Worm (Caenorhabditis elegans) whole organism, L1 larva: ENCODE data around the gene M7.12.
A peak's percentile ranks its signal among the peaks of the same experiment; 100 is the strongest.

Experiments
- C04F5.9 ChIP-seq: sonication (generic microtip); optimal IDR thresholded peaks from 2 replicates; lab custom pipeline; 2016; ENCODE audit warnings: missing genetic modification characterization, missing compliant biosample characterization
- F16B12.6 ChIP-seq: fragments of 150-350 bp; optimal IDR thresholded peaks from 2 replicates; lab custom pipeline; 2014; ENCODE audit warnings: missing biosample characterization, missing genetic modification characterization
- aha-1 ChIP-seq: fragments of 150-350 bp; optimal IDR thresholded peaks from 2 replicates; lab custom pipeline; 2014; ENCODE audit warnings: missing biosample characterization, missing genetic modification characterization
- aly-2 ChIP-seq: fragments of 150-350 bp; optimal IDR thresholded peaks from 2 replicates; lab custom pipeline; 2014; ENCODE audit warnings: missing biosample characterization, missing genetic modification characterization
- ama-1 ChIP-seq: fragments of 150-350 bp; optimal IDR thresholded peaks from 2 replicates; lab custom pipeline; 2014
- ceh-63 ChIP-seq: fragments of 200-800 bp; sonication (Bioruptor generic); optimal IDR thresholded peaks from 2 replicates; lab custom pipeline; 2018; ENCODE audit warnings: mild to moderate bottlenecking, missing genetic modification characterization, missing compliant biosample characterization
- ceh-8 ChIP-seq: fragments of 200-800 bp; sonication (Bioruptor generic); optimal IDR thresholded peaks from 2 replicates; lab custom pipeline; 2018; ENCODE audit warnings: mild to moderate bottlenecking, missing genetic modification characterization, moderate library complexity, missing compliant biosample characterization
- ceh-82 ChIP-seq, 3 experiments: fragments of 150-350 bp in 1 of 3; sonication (generic microtip) in 2 of 3; optimal IDR thresholded peaks; 2 replicates each; lab custom pipeline; 2014 to 2017; ENCODE audit warnings: missing biosample characterization in 3 of 3, missing genetic modification characterization in 3 of 3
- ceh-88 ChIP-seq: fragments of 200-800 bp; sonication (Bioruptor generic); IDR thresholded peaks from 2 replicates; pipeline ENCODE4 v1.3.6; 2022; ENCODE audit warnings: missing genetic modification characterization, missing compliant biosample characterization
- ces-1 ChIP-seq: fragments of 150-350 bp; optimal IDR thresholded peaks from 2 replicates; lab custom pipeline; 2014; ENCODE audit warnings: missing biosample characterization, missing genetic modification reagents, missing genetic modification characterization
- efl-1 ChIP-seq, 4 experiments: fragments of 150-350 bp; optimal IDR thresholded peaks in 3 of 4; peaks in 1 of 4; 1 replicate in 1 of 4; 2 replicates in 3 of 4; lab custom pipeline; 2014; ENCODE audit warnings: missing biosample characterization in 2 of 4, missing genetic modification characterization in 2 of 4, missing genetic modification reagents in 2 of 4
- efl-3 ChIP-seq: fragments of 200-800 bp; sonication (Bioruptor generic); optimal IDR thresholded peaks from 2 replicates; lab custom pipeline; 2018; ENCODE audit warnings: mild to moderate bottlenecking, missing genetic modification characterization, missing compliant biosample characterization
- ets-5 ChIP-seq: fragments of 200-800 bp; sonication (Bioruptor generic); IDR thresholded peaks from 2 replicates; pipeline ENCODE4 v1.3.6; 2022; ENCODE audit warnings: missing genetic modification characterization, missing compliant biosample characterization
- fkh-4 ChIP-seq: sonication (generic microtip); optimal IDR thresholded peaks from 2 replicates; lab custom pipeline; 2016; ENCODE audit warnings: missing compliant biosample characterization, missing genetic modification characterization, borderline replicate concordance
- fos-1 ChIP-seq: fragments of 150-350 bp; optimal IDR thresholded peaks from 2 replicates; lab custom pipeline; 2014; ENCODE audit warnings: missing biosample characterization, missing genetic modification characterization
- hlh-4 ChIP-seq: sonication (generic microtip); optimal IDR thresholded peaks from 2 replicates; lab custom pipeline; 2016; ENCODE audit warnings: mild to moderate bottlenecking, missing genetic modification characterization, missing compliant biosample characterization
- hpl-2 ChIP-seq: fragments of 150-350 bp; optimal IDR thresholded peaks from 2 replicates; lab custom pipeline; 2014; ENCODE audit warnings: missing biosample characterization, missing genetic modification reagents, missing genetic modification characterization
- isw-1 ChIP-seq: fragments of 200-800 bp; sonication (Bioruptor generic); IDR thresholded peaks from 2 replicates; pipeline ENCODE4 v1.3.6; 2022; ENCODE audit warnings: missing genetic modification characterization, missing compliant biosample characterization
- jun-1 ChIP-seq: fragments of 150-350 bp; optimal IDR thresholded peaks from 2 replicates; lab custom pipeline; 2014; ENCODE audit warnings: missing biosample characterization, missing genetic modification reagents, missing genetic modification characterization
- lin-14 ChIP-seq: fragments of 200-800 bp; sonication (Bioruptor generic); optimal IDR thresholded peaks from 2 replicates; lab custom pipeline; 2018; ENCODE audit warnings: mild to moderate bottlenecking, missing genetic modification characterization, moderate library complexity, missing compliant biosample characterization
- lin-35 ChIP-seq, 2 experiments: fragments of 150-350 bp; optimal IDR thresholded peaks; 2 replicates each; lab custom pipeline; 2014; ENCODE audit warnings: missing biosample characterization in 2 of 2, missing genetic modification characterization in 2 of 2, missing genetic modification reagents in 2 of 2
- lir-3 ChIP-seq: sonication (generic microtip); optimal IDR thresholded peaks from 2 replicates; lab custom pipeline; 2016; ENCODE audit warnings: mild to moderate bottlenecking, missing genetic modification characterization, moderate library complexity, missing compliant biosample characterization; ENCODE audit not compliant: poor library complexity
- lsy-2 ChIP-seq, 2 experiments: fragments of 150-350 bp; optimal IDR thresholded peaks; 2 replicates each; lab custom pipeline; 2014; ENCODE audit warnings: missing biosample characterization in 2 of 2, missing genetic modification characterization in 2 of 2
- mab-9 ChIP-seq: fragments of 200-800 bp; sonication (Bioruptor generic); IDR thresholded peaks from 2 replicates; pipeline ENCODE4 v1.3.6; 2022; ENCODE audit warnings: missing genetic modification reagents, missing genetic modification characterization, missing compliant biosample characterization
- mdl-1 ChIP-seq, 2 experiments: fragments of 150-350 bp; optimal IDR thresholded peaks; 2 replicates each; lab custom pipeline; 2014 to 2017; ENCODE audit warnings: missing biosample characterization in 2 of 2, missing genetic modification characterization in 2 of 2, inconsistent platforms in 1 of 2
- nhr-20 ChIP-seq: sonication (generic microtip); optimal IDR thresholded peaks from 2 replicates; lab custom pipeline; 2016; ENCODE audit warnings: mild to moderate bottlenecking, missing genetic modification characterization, missing compliant biosample characterization
- nhr-28 ChIP-seq: fragments of 150-350 bp; optimal IDR thresholded peaks from 2 replicates; lab custom pipeline; 2014; ENCODE audit warnings: missing biosample characterization, missing genetic modification characterization
- nhr-71 ChIP-seq: sonication (generic microtip); optimal IDR thresholded peaks from 2 replicates; lab custom pipeline; 2016; ENCODE audit warnings: mild to moderate bottlenecking, missing genetic modification characterization, moderate library complexity, missing compliant biosample characterization
- nhr-76 ChIP-seq: sonication (generic microtip); optimal IDR thresholded peaks from 2 replicates; lab custom pipeline; 2017; ENCODE audit warnings: missing biosample characterization, missing genetic modification characterization
- nhr-77 ChIP-seq: fragments of 150-350 bp; optimal IDR thresholded peaks from 2 replicates; lab custom pipeline; 2014; ENCODE audit warnings: missing biosample characterization, missing genetic modification characterization
- nhr-84 ChIP-seq: sonication (generic microtip); optimal IDR thresholded peaks from 2 replicates; lab custom pipeline; 2017; ENCODE audit warnings: missing biosample characterization, missing genetic modification characterization
- nhr-85 ChIP-seq: sonication (generic microtip); peaks from one replicate; lab custom pipeline; 2016; ENCODE audit warnings: missing genetic modification characterization, inconsistent platforms, missing compliant biosample characterization
- pqm-1 ChIP-seq: sonication (generic microtip); optimal IDR thresholded peaks from 3 replicates; lab custom pipeline; 2017; ENCODE audit warnings: missing biosample characterization, missing genetic modification characterization
- rnt-1 ChIP-seq: sonication (generic microtip); optimal IDR thresholded peaks from 2 replicates; lab custom pipeline; 2016; ENCODE audit warnings: mild to moderate bottlenecking, missing genetic modification characterization, moderate library complexity, missing compliant biosample characterization
- skn-1 ChIP-seq: fragments of 150-350 bp; optimal IDR thresholded peaks from 2 replicates; lab custom pipeline; 2014; ENCODE audit warnings: missing biosample characterization, missing genetic modification characterization
- snpc-4 ChIP-seq: fragments of 150-350 bp; optimal IDR thresholded peaks from 2 replicates; lab custom pipeline; 2014; ENCODE audit warnings: missing biosample characterization, missing genetic modification characterization
- snu-23 ChIP-seq: sonication (generic microtip); optimal IDR thresholded peaks from 2 replicates; lab custom pipeline; 2016; ENCODE audit warnings: missing genetic modification characterization, missing compliant biosample characterization
- sup-37 ChIP-seq: fragments of 200-800 bp; sonication (Bioruptor generic); optimal IDR thresholded peaks from 2 replicates; lab custom pipeline; 2018; ENCODE audit warnings: mild to moderate bottlenecking, missing genetic modification characterization, missing compliant biosample characterization
- swsn-7 ChIP-seq: sonication (generic microtip); optimal IDR thresholded peaks from 2 replicates; lab custom pipeline; 2016; ENCODE audit warnings: missing genetic modification characterization, missing compliant biosample characterization
- tbx-2 ChIP-seq: sonication (generic microtip); optimal IDR thresholded peaks from 2 replicates; lab custom pipeline; 2016; ENCODE audit warnings: missing genetic modification characterization, missing compliant biosample characterization
- tlp-1 ChIP-seq: fragments of 150-350 bp; optimal IDR thresholded peaks from 2 replicates; lab custom pipeline; 2014; ENCODE audit warnings: missing biosample characterization, missing genetic modification characterization
- unc-86 ChIP-seq: sonication (generic microtip); optimal IDR thresholded peaks from 2 replicates; lab custom pipeline; 2016; ENCODE audit warnings: missing genetic modification characterization, missing compliant biosample characterization
- unc-98 ChIP-seq: fragments of 200-800 bp; sonication (Bioruptor generic); IDR thresholded peaks from 2 replicates; pipeline ENCODE4 v1.3.6; 2022; ENCODE audit warnings: missing genetic modification characterization, missing compliant biosample characterization
- vab-15 ChIP-seq: sonication (generic microtip); optimal IDR thresholded peaks from 2 replicates; lab custom pipeline; 2017; ENCODE audit warnings: missing genotype, mild to moderate bottlenecking, missing genetic modification characterization, missing compliant biosample characterization
- xbp-1 ChIP-seq: sonication (generic microtip); optimal IDR thresholded peaks from 2 replicates; lab custom pipeline; 2016; ENCODE audit warnings: missing genetic modification characterization, missing compliant biosample characterization
- ztf-11 ChIP-seq, 2 experiments: sonication (generic microtip); optimal IDR thresholded peaks; 2 replicates each; lab custom pipeline; 2016 to 2017; ENCODE audit warnings: missing genetic modification characterization in 2 of 2, missing biosample characterization in 1 of 2, missing compliant biosample characterization in 1 of 2
- ztf-4 ChIP-seq: fragments of 150-350 bp; optimal IDR thresholded peaks from 2 replicates; lab custom pipeline; 2014; ENCODE audit warnings: missing biosample characterization, missing genetic modification characterization

The M7.12 gene

DNA sequence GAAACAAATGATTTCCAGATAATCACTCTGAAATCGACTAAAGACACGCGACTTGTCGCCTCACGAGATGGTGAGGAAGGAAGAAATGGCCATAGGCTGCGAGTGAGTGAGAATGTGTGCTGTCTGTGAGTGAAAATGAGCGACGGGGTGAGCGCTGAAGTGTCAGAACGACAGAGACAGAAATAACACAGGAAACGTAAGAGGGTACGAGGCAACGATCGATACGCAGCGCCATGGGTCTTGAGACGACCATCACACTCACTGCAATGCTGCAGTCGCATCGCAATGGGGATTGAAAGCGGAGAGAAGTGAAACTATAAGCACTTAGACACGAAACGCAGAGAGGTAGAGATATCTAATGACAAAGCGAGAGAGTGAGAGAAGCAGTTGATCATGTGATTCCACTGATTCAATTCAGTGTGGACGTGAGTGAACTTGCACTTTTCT lies 15.0 kb downstream of the M7.12 start (continued):
- peak; percentile 86 to 92 for TF ChIP-seq efl-1 (optimal IDR thresholded peaks at IDR 0.05; lab: Kevin White, UChicago)
- peak; percentile 67 to 97 for TF ChIP-seq efl-1 (GFP tag; optimal IDR thresholded peaks at IDR 0.05 in 1 of 2; lab: Kevin White, UChicago)
- TF ChIP-seq ztf-11 (tag; optimal IDR thresholded peaks at IDR 0.05; lab: Kevin White, UChicago): peak in 1 of 2 experiments; percentile 77
- peak; percentile 99 for TF ChIP-seq nhr-71
- TF ChIP-seq aha-1 (tag; lab: Kevin White, UChicago): peak; percentile 42
- TF ChIP-seq fos-1 (tag; lab: Kevin White, UChicago): peak; percentile 91
- TF ChIP-seq aly-2 (tag; lab: Kevin White, UChicago): peak; percentile 73
- TF ChIP-seq ces-1: no peak
- TF ChIP-seq fkh-4 (tag; lab: Kevin White, UChicago): peak; percentile 57
- no peak for TF ChIP-seq nhr-84 (tag; lab: Kevin White, UChicago)
- TF ChIP-seq ceh-82 (tag; optimal IDR thresholded peaks at IDR 0.05; lab: Kevin White, UChicago): peak; percentile 80 to 92 (median 90)
- TF ChIP-seq snu-23: peak; percentile 98
- peak; percentile 89 for TF ChIP-seq lir-3 (tag; lab: Kevin White, UChicago)
- TF ChIP-seq unc-98 (GFP tag; lab: Robert Waterston, UW): no peak; the same call in 1 of the 2 replicates
- TF ChIP-seq mdl-1 (tag; optimal IDR thresholded peaks at IDR 0.05; lab: Kevin White, UChicago): peak in 1 of 2 experiments; percentile 95
- peak; percentile 81 for TF ChIP-seq mab-9 (GFP tag; lab: Robert Waterston, UW)
- peak; percentile 95 for TF ChIP-seq ztf-4 (tag; lab: Kevin White, UChicago)
- TF ChIP-seq swsn-7 (tag; lab: Kevin White, UChicago): peak; percentile 96
- no peak for TF ChIP-seq nhr-76 (tag; lab: Kevin White, UChicago)
- TF ChIP-seq nhr-20 (tag; lab: Kevin White, UChicago): peak; percentile 96
- TF ChIP-seq isw-1 (GFP tag; lab: Robert Waterston, UW): peak; percentile 84
- TF ChIP-seq efl-3: no peak
- peak; percentile 89 for TF ChIP-seq ceh-8 (GFP tag; lab: Kevin White, UChicago)
- peak; percentile 54 for TF ChIP-seq hpl-2
- TF ChIP-seq lin-35 (GFP tag; optimal IDR thresholded peaks at IDR 0.05; lab: Kevin White, UChicago): peak; percentile 85 to 87
- peak; percentile 98 for TF ChIP-seq lin-14 (GFP tag; lab: Kevin White, UChicago)
- peak; percentile 73 for TF ChIP-seq ama-1 (lab: Kevin White, UChicago)
- TF ChIP-seq jun-1: peak; percentile 92
- TF ChIP-seq unc-86 (tag; lab: Kevin White, UChicago): peak; percentile 92
- peak; percentile 73 for TF ChIP-seq skn-1 (tag; lab: Kevin White, UChicago)
- peak; percentile 71 for TF ChIP-seq snpc-4 (tag; lab: Kevin White, UChicago)
- 0 out of 2 replicates have a peak, but pooled peaks have one; percentile 52 for TF ChIP-seq ceh-88 (GFP tag; lab: Robert Waterston, UW)
- no peak for TF ChIP-seq tlp-1 (tag; lab: Kevin White, UChicago)
- peak; percentile 34 for TF ChIP-seq F16B12.6 (tag; lab: Kevin White, UChicago)
- peak; percentile 95 for TF ChIP-seq nhr-77
- TF ChIP-seq hlh-4: no peak
- no peak for TF ChIP-seq pqm-1
- peak; percentile 84 for TF ChIP-seq rnt-1 (tag; lab: Kevin White, UChicago)
- TF ChIP-seq nhr-28: no peak
- TF ChIP-seq vab-15: peak; percentile 63
- TF ChIP-seq ceh-63 (GFP tag; lab: Kevin White, UChicago): no peak
- peak; percentile 67 for TF ChIP-seq C04F5.9 (tag; lab: Kevin White, UChicago)
- TF ChIP-seq xbp-1 (tag; lab: Kevin White, UChicago): peak; percentile 94
- peak; percentile 91 to 94 for TF ChIP-seq lsy-2 (tag; optimal IDR thresholded peaks at IDR 0.05; lab: Kevin White, UChicago)
- TF ChIP-seq ets-5 (GFP tag; lab: Robert Waterston, UW): no peak
- TF ChIP-seq nhr-85: peak; percentile 98
- peak; percentile 97 for TF ChIP-seq tbx-2
- peak; percentile 42 for TF ChIP-seq sup-37 (GFP tag; lab: Kevin White, UChicago)
- TF ChIP-seq, all 84 proteins: peak for 63
